Worm (Caenorhabditis elegans) whole organism, L3 larva: ENCODE results near the gene ZK792.12.

Experiments
- ceh-16 ChIP-seq: sonication (generic microtip); optimal IDR thresholded peaks from 2 replicates; lab custom pipeline; 2017; ENCODE audit warnings: missing biosample characterization, missing genetic modification characterization
- elt-1 ChIP-seq: fragments of 150-350 bp; optimal IDR thresholded peaks from 2 replicates; lab custom pipeline; 2014; ENCODE audit warnings: missing biosample characterization, missing genetic modification characterization
- fos-1 ChIP-seq: fragments of 150-350 bp; optimal IDR thresholded peaks from 2 replicates; lab custom pipeline; 2014; ENCODE audit warnings: missing biosample characterization, missing genetic modification characterization
- nhr-11 ChIP-seq: fragments of 150-350 bp; optimal IDR thresholded peaks from 2 replicates; lab custom pipeline; 2014; ENCODE audit warnings: missing biosample characterization, missing genetic modification characterization
- nhr-76 ChIP-seq: fragments of 150-350 bp; sonication (generic microtip); optimal IDR thresholded peaks from 5 replicates; lab custom pipeline; 2014; ENCODE audit warnings: missing biosample characterization, missing genetic modification characterization
- pqm-1 ChIP-seq: fragments of 150-350 bp; optimal IDR thresholded peaks from 2 replicates; lab custom pipeline; 2017; ENCODE audit warnings: missing biosample characterization, missing genetic modification characterization, inconsistent platforms
- skn-1 ChIP-seq: fragments of 150-350 bp; optimal IDR thresholded peaks from 2 replicates; lab custom pipeline; 2014; ENCODE audit warnings: missing biosample characterization, missing genetic modification characterization
- tbx-2 ChIP-seq: sonication (generic microtip); optimal IDR thresholded peaks from 2 replicates; lab custom pipeline; 2016; ENCODE audit warnings: mild to moderate bottlenecking, missing genetic modification characterization, missing compliant biosample characterization
- unc-39 ChIP-seq: sonication (generic microtip); optimal IDR thresholded peaks from 4 replicates; lab custom pipeline; 2017; ENCODE audit warnings: missing biosample characterization, missing genetic modification characterization
- unc-62 ChIP-seq: fragments of 150-350 bp; sonication (generic microtip); optimal IDR thresholded peaks from 4 replicates; lab custom pipeline; 2014; ENCODE audit warnings: missing biosample characterization, missing genetic modification reagents, missing genetic modification characterization
- zag-1 ChIP-seq: fragments of 150-350 bp; optimal IDR thresholded peaks from 2 replicates; lab custom pipeline; 2014; ENCODE audit warnings: missing biosample characterization, missing genetic modification characterization

- no peak for TF ChIP-seq ceh-16
- no peak for TF ChIP-seq nhr-11 (tag; lab: Kevin White, UChicago)
- no peak for TF ChIP-seq zag-1 (tag; lab: Kevin White, UChicago)
- TF ChIP-seq nhr-76 (tag; lab: Kevin White, UChicago): no peak
- no peak for TF ChIP-seq unc-62 (GFP tag; lab: Kevin White, UChicago)
- TF ChIP-seq unc-39 (tag; lab: Kevin White, UChicago): no peak
- TF ChIP-seq pqm-1 (tag; lab: Kevin White, UChicago): no peak
- TF ChIP-seq elt-1: no peak
- no peak for TF ChIP-seq skn-1 (tag; lab: Kevin White, UChicago)
- TF ChIP-seq tbx-2 (tag; lab: Kevin White, UChicago): no peak
- no peak for TF ChIP-seq fos-1 (tag; lab: Kevin White, UChicago)
Observed at ce11 chrIV:11656144-11656780, 37.3 kb upstream of the ZK792.12 start, which contains the start of gene ZK809.5.
